Fruit fly (Drosophila melanogaster): ENCODE measurements around the gene jub.
A peak's percentile ranks its signal among the peaks of the same experiment; 100 is the strongest.

Gene jub

DNA sequence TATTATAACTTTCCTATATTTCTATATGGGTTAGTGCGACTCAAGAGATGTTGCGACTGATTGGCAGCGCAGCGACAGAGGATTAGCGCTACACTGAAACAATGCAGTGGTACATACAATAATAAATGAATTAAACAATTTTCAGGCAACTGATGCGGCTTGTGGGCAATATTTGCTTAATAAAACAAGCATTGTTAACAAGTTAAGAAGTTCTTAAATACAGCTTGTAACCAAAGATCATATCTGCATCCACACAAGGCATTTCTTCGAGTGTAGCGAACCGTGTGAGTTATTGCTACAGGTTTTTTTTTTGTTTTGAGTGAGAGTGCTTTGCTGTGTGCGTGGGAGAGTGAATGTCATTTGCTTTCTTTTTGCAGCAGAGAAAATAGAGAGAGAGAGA, 8.8 kb upstream of the jub start (continued):
- TF ChIP-seq CG16815 (GFP tag; optimal IDR thresholded peaks at IDR 0.05): peak; percentile 52
- TF ChIP-seq inv (GFP tag; IDR thresholded peaks at IDR 0.05; ENCODE audit: partially characterized antibody): no peak
- peak; percentile 60 for TF ChIP-seq emc (GFP tag; optimal IDR thresholded peaks at IDR 0.05)
- peak; percentile 73 for TF ChIP-seq ase (GFP tag; IDR thresholded peaks at IDR 0.05)
- peak; percentile 57 for TF ChIP-seq Meics (GFP tag; optimal IDR thresholded peaks at IDR 0.05)
- TF ChIP-seq CG13424 (tag; optimal IDR thresholded peaks at IDR 0.05): peak; percentile 69
- no peak for TF ChIP-seq prd (optimal IDR thresholded peaks at IDR 0.05)
- TF ChIP-seq prd (GFP tag; IDR thresholded peaks at IDR 0.05): peak; percentile 87
- TF ChIP-seq CTCF (GFP tag; optimal IDR thresholded peaks at IDR 0.05): peak; percentile 12
- TF ChIP-seq pum (GFP tag; optimal IDR thresholded peaks at IDR 0.05): peak; percentile 50
- peak; percentile 79 for TF ChIP-seq CG11695 (GFP tag; IDR thresholded peaks at IDR 0.05)
- peak; percentile 63; the same call in 2 of the 3 replicates for TF ChIP-seq sr (GFP tag; IDR thresholded peaks at IDR 0.05)
- TF ChIP-seq knrl (GFP tag; IDR thresholded peaks at IDR 0.05; ENCODE audit: partially characterized antibody): no peak
- TF ChIP-seq en (GFP tag; optimal IDR thresholded peaks at IDR 0.05): peak; percentile 40
- TF ChIP-seq CG9609 (GFP tag; optimal IDR thresholded peaks at IDR 0.05): peak; percentile 70
- peak; percentile 51 for TF ChIP-seq CG10267 (tag; optimal IDR thresholded peaks at IDR 0.05)
- TF ChIP-seq Rfx (GFP tag; IDR thresholded peaks at IDR 0.05): peak; percentile 77
- TF ChIP-seq lmd (GFP tag; IDR thresholded peaks at IDR 0.05): peak; percentile 77
- peak; percentile 83 for TF ChIP-seq ind (GFP tag; optimal IDR thresholded peaks at IDR 0.05)
- TF ChIP-seq CG10654 (GFP tag; optimal IDR thresholded peaks at IDR 0.05): peak; percentile 58
- TF ChIP-seq Hr78 (GFP tag; optimal IDR thresholded peaks at IDR 0.05): no peak
- no peak for TF ChIP-seq gt (GFP tag; IDR thresholded peaks at IDR 0.05)
- TF ChIP-seq CG3281 (GFP tag; optimal IDR thresholded peaks at IDR 0.05): peak; percentile 60
- TF ChIP-seq CG9727 (GFP tag; optimal IDR thresholded peaks at IDR 0.05): peak; percentile 64
- TF ChIP-seq ttk (GFP tag; IDR thresholded peaks at IDR 0.05): peak; percentile 85
- no peak for TF ChIP-seq CG1832 (GFP tag; optimal IDR thresholded peaks at IDR 0.05)
- peak; percentile 73 for TF ChIP-seq Xrp1 (GFP tag; IDR thresholded peaks at IDR 0.05)
- peak; percentile 69 for TF ChIP-seq CG5245 (GFP tag; optimal IDR thresholded peaks at IDR 0.05)
- no peak for TF ChIP-seq Nf-YC (tag; optimal IDR thresholded peaks at IDR 0.05)
- TF ChIP-seq CG14667 (GFP tag; IDR thresholded peaks at IDR 0.05): peak; percentile 48
- TF ChIP-seq CG5953 (GFP tag; IDR thresholded peaks at IDR 0.05): peak; percentile 65
- TF ChIP-seq CG11085 (GFP tag; IDR thresholded peaks at IDR 0.05): no peak
- peak; percentile 58 for TF ChIP-seq maf-S (GFP tag; optimal IDR thresholded peaks at IDR 0.05)
- TF ChIP-seq pzg (GFP tag; optimal IDR thresholded peaks at IDR 0.05): no peak
- TF ChIP-seq pan (optimal IDR thresholded peaks at IDR 0.05): no peak
- TF ChIP-seq pan (GFP tag; optimal IDR thresholded peaks at IDR 0.05 in 1 of 2, IDR thresholded peaks at IDR 0.05 in 1 of 2): peak in 1 of 2 experiments; percentile 85
- TF ChIP-seq CG12744 (GFP tag; optimal IDR thresholded peaks at IDR 0.05): peak; percentile 71
- TF ChIP-seq schlank (tag; optimal IDR thresholded peaks at IDR 0.05): peak; percentile 14
- peak; percentile 70 for TF ChIP-seq CG18599 (GFP tag; optimal IDR thresholded peaks at IDR 0.05)
- peak; percentile 75 for TF ChIP-seq chn (GFP tag; optimal IDR thresholded peaks at IDR 0.05)
- TF ChIP-seq trh (GFP tag; optimal IDR thresholded peaks at IDR 0.05): peak; percentile 21
- TF ChIP-seq ato (GFP tag; IDR thresholded peaks at IDR 0.05; ENCODE audit: partially characterized antibody): no peak
- peak; percentile 12 for TF ChIP-seq Deaf1 (tag; optimal IDR thresholded peaks at IDR 0.05)
- TF ChIP-seq esg (GFP tag; conservative IDR thresholded peaks at IDR 0.05): peak; percentile 63
- TF ChIP-seq run (tag; optimal IDR thresholded peaks at IDR 0.05): peak; percentile 50
- peak; percentile 97 for TF ChIP-seq sens (GFP tag)
- peak; percentile 30 for TF ChIP-seq HmgZ (tag; optimal IDR thresholded peaks at IDR 0.05)

Measured in whole organism, embryonic.